Worm (Caenorhabditis elegans): ENCODE results near the gene F23F12.3.
A peak's percentile ranks its signal among the peaks of the same experiment; 100 is the strongest.

F23F12.3 gene

DNA sequence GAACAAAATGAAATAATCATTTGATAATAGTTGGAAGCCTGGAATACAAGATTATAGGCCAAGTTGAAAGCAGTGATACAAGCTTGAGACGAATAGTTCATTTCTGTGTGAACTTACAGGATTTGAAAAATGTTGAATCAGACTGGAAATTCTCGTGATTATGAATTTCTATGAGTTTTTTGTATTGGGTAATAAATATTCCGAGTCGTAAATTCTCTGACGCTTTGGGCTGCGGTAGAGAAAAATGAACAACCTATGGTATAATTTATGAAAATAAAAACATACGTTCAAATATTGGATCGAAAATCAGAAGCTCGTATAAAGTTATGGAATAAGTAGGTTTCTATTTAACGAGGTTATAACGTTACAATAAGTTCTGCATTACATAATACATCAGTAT lies 7.5 kb upstream of the F23F12.3 start, which contains the start of gene srb-11:
srb-11 (minus strand) TSS at position 101 of the 400 bp plus-strand sequence.
- no peak for TF ChIP-seq elt-3 (tag; optimal IDR thresholded peaks at IDR 0.05)
- TF ChIP-seq nfya-1 (tag; optimal IDR thresholded peaks at IDR 0.05; ENCODE audit: insufficient read depth) = no peak
- no peak for TF ChIP-seq lin-39 (tag; optimal IDR thresholded peaks at IDR 0.05)
- no peak for TF ChIP-seq ceh-28 (tag; optimal IDR thresholded peaks at IDR 0.05)
- no peak for TF ChIP-seq lsy-12 (tag; optimal IDR thresholded peaks at IDR 0.05)
- no peak for TF ChIP-seq ceh-16 (tag; optimal IDR thresholded peaks at IDR 0.05)
- TF ChIP-seq nhr-25 (tag; optimal IDR thresholded peaks at IDR 0.05) = no peak
- no peak for TF ChIP-seq nhr-237 (tag; optimal IDR thresholded peaks at IDR 0.05)
- no peak for TF ChIP-seq mml-1 (tag; optimal IDR thresholded peaks at IDR 0.05)
- no peak for TF ChIP-seq pha-4 (tag; optimal IDR thresholded peaks at IDR 0.05)
- no peak for TF ChIP-seq nhr-12 (tag; optimal IDR thresholded peaks at IDR 0.05)
- no peak for TF ChIP-seq ceh-82 (tag; optimal IDR thresholded peaks at IDR 0.05)
- TF ChIP-seq nhr-43 (tag; optimal IDR thresholded peaks at IDR 0.05; ENCODE audit: poor library complexity, severe bottlenecking) = no peak
- TF ChIP-seq nhr-67 (tag; optimal IDR thresholded peaks at IDR 0.05) = no peak
- TF ChIP-seq snpc-4 (tag; optimal IDR thresholded peaks at IDR 0.05) = no peak
- no peak for TF ChIP-seq eor-1 (tag; optimal IDR thresholded peaks at IDR 0.05)

DNA sequence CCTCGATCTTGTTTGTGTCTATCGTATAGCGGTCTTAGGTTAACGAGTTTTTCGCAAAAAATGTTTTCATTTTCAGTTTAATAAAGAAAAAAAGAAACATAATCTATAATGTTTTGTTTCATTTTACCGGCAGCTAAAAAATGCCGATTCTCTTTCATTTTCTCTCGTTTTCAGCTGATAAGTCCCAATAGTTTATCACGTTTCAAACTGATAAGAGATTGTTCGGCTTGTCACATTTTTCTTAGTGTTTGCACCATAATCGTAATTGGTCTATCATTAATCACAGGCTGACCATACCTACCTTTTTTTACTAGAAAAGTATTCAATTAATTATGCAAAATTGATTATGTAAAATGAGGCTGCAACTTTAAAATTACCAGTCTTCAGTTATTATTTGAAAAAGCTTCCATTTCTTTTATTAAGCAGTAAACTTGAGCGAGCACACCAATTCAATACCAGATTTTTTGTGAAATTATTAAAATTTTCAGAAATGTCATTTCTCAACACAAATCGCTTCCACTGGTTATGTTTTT lies 5.1 kb upstream of the F23F12.3 start, which contains the start of gene F23F12.13:
F23F12.13 (plus strand) TSS at position 483 of the 533 bp plus-strand sequence.
- TF ChIP-seq pha-4 (tag; optimal IDR thresholded peaks at IDR 0.05) = peak; percentile 23
- peak; percentile 77 for TF ChIP-seq pqm-1 (tag; optimal IDR thresholded peaks at IDR 0.05)
- TF ChIP-seq elt-2 (tag; optimal IDR thresholded peaks at IDR 0.05) = peak; percentile 85
- no peak for TF ChIP-seq R02D3.7 (tag; optimal IDR thresholded peaks at IDR 0.05)

DNA sequence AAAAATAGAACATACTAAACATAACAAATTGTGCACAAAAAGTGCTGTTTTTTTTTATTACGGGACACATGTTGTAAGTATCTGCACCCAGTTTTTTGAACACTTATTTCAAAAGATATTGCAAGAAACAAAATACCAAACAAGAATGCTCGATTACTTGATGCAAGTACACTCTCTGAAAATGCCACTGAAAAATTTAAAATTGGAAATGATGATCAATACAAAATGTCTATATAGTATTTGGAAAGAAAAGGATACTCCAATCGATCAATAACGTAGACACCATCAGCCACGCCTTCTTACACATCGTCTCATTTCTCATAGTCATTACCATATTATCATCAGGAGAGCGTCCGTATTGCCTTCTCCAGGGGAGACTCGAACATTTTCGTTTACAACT lies 2.1 kb upstream of the F23F12.3 start, which contains the start of gene sdz-15:
sdz-15 (plus strand) TSS at position 301 of the 400 bp plus-strand sequence.
- TF ChIP-seq mdl-1 (tag; optimal IDR thresholded peaks at IDR 0.05) = no peak
- no peak for TF ChIP-seq ztf-4 (tag; optimal IDR thresholded peaks at IDR 0.05)
- no peak for TF ChIP-seq unc-62 (GFP tag; optimal IDR thresholded peaks at IDR 0.05)
- no peak for TF ChIP-seq ceh-9 (tag; optimal IDR thresholded peaks at IDR 0.05)
- TF ChIP-seq lin-15B (tag; optimal IDR thresholded peaks at IDR 0.05) = no peak
- TF ChIP-seq nfya-1 (tag; optimal IDR thresholded peaks at IDR 0.05; ENCODE audit: insufficient read depth) = no peak
- TF ChIP-seq nhr-77 (tag; optimal IDR thresholded peaks at IDR 0.05) = no peak
- no peak for TF ChIP-seq nhr-11 (tag; optimal IDR thresholded peaks at IDR 0.05)
- TF ChIP-seq sea-2 (GFP tag; optimal IDR thresholded peaks at IDR 0.05) = no peak
- TF ChIP-seq daf-12 (tag; optimal IDR thresholded peaks at IDR 0.05) = no peak
- no peak for TF ChIP-seq ceh-16 (tag; optimal IDR thresholded peaks at IDR 0.05)
- no peak for TF ChIP-seq pha-4 (tag; optimal IDR thresholded peaks at IDR 0.05)
- TF ChIP-seq nhr-25 (tag; optimal IDR thresholded peaks at IDR 0.05) = no peak
- no peak for TF ChIP-seq nhr-23 (tag; optimal IDR thresholded peaks at IDR 0.05)
- TF ChIP-seq ceh-82 (tag; optimal IDR thresholded peaks at IDR 0.05) = no peak
- no peak for TF ChIP-seq elt-3 (tag; optimal IDR thresholded peaks at IDR 0.05)
- TF ChIP-seq ztf-11 (tag; optimal IDR thresholded peaks at IDR 0.05) = no peak
- TF ChIP-seq hmg-11 (tag; optimal IDR thresholded peaks at IDR 0.05) = no peak
- no peak for TF ChIP-seq lin-39 (tag; optimal IDR thresholded peaks at IDR 0.05)
- TF ChIP-seq ZK546.5 (tag; optimal IDR thresholded peaks at IDR 0.05) = no peak

DNA sequence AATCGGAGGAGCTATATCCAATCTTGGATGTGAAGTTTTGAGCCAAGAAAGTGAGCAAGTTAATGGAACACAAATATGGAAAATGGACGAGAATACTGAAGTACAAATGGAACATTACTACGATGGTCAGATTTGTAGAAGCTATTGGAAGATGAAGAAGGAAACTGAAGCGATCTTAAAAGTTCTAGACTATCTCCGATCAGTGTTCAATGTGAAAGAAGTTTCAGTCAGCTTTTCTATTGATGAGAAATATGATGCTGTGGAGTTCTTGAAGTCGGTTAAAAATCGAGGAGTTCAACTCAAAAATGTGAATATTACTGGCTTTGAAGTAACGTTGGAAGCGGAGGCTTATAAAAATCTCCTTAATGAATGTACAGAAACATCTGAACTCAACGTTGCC lies 1.2 kb upstream of the F23F12.3 start:
- TF ChIP-seq nhr-11 (tag; optimal IDR thresholded peaks at IDR 0.05) (no peak), pha-4 (tag; optimal IDR thresholded peaks at IDR 0.05) (no peak), lin-39 (tag; optimal IDR thresholded peaks at IDR 0.05) (no peak), nhr-76 (tag; optimal IDR thresholded peaks at IDR 0.05) (no peak), ceh-9 (tag; optimal IDR thresholded peaks at IDR 0.05) (no peak), snpc-4 (tag; optimal IDR thresholded peaks at IDR 0.05) (no peak), pqm-1 (tag; optimal IDR thresholded peaks at IDR 0.05) (no peak), nfya-1 (tag; optimal IDR thresholded peaks at IDR 0.05; ENCODE audit: insufficient read depth) (no peak), jun-1 (tag; optimal IDR thresholded peaks at IDR 0.05) (no peak), ceh-16 (tag; optimal IDR thresholded peaks at IDR 0.05) (no peak), nhr-43 (tag; optimal IDR thresholded peaks at IDR 0.05; ENCODE audit: poor library complexity, severe bottlenecking) (no peak), mml-1 (tag; optimal IDR thresholded peaks at IDR 0.05) (no peak), unc-39 (tag; optimal IDR thresholded peaks at IDR 0.05) (no peak), nhr-25 (tag; optimal IDR thresholded peaks at IDR 0.05) (no peak), hmg-11 (tag; optimal IDR thresholded peaks at IDR 0.05) (no peak), fkh-2 (tag; optimal IDR thresholded peaks at IDR 0.05) (no peak), ama-1 (optimal IDR thresholded peaks at IDR 0.05) (no peak)

All from whole organism, L3 larva.